Worm (Caenorhabditis elegans) whole organism, L3 larva: ENCODE data around the gene eat-2.

Experiments used
- daf-12 ChIP-seq: fragments of 150-350 bp; optimal IDR thresholded peaks from 2 replicates; lab custom pipeline; 2014; ENCODE audit warnings: missing biosample characterization, missing genetic modification reagents, missing genetic modification characterization
- fos-1 ChIP-seq: fragments of 150-350 bp; optimal IDR thresholded peaks from 2 replicates; lab custom pipeline; 2014; ENCODE audit warnings: missing biosample characterization, missing genetic modification characterization
- lin-39 ChIP-seq: fragments of 150-350 bp; optimal IDR thresholded peaks from 2 replicates; lab custom pipeline; 2018; ENCODE audit warnings: missing biosample characterization, missing genetic modification reagents, missing genetic modification characterization
- nhr-11 ChIP-seq: fragments of 150-350 bp; optimal IDR thresholded peaks from 2 replicates; lab custom pipeline; 2014; ENCODE audit warnings: missing biosample characterization, missing genetic modification characterization
- nhr-12 ChIP-seq: fragments of 150-350 bp; optimal IDR thresholded peaks from 2 replicates; lab custom pipeline; 2014; ENCODE audit warnings: missing biosample characterization, missing genetic modification characterization
- nhr-28 ChIP-seq: fragments of 150-350 bp; optimal IDR thresholded peaks from 2 replicates; lab custom pipeline; 2014; ENCODE audit warnings: missing biosample characterization, missing genetic modification characterization
- nhr-76 ChIP-seq: fragments of 150-350 bp; sonication (generic microtip); optimal IDR thresholded peaks from 5 replicates; lab custom pipeline; 2014; ENCODE audit warnings: missing biosample characterization, missing genetic modification characterization
- nhr-77 ChIP-seq: fragments of 150-350 bp; optimal IDR thresholded peaks from 2 replicates; lab custom pipeline; 2014; ENCODE audit warnings: missing biosample characterization, missing genetic modification characterization
- zag-1 ChIP-seq: fragments of 150-350 bp; optimal IDR thresholded peaks from 2 replicates; lab custom pipeline; 2014; ENCODE audit warnings: missing biosample characterization, missing genetic modification characterization

ce11 chrII:14195931-14196330 is 24.5 kb upstream of the eat-2 start:
- no peak for TF ChIP-seq nhr-28 (tag; lab: Kevin White, UChicago)
- TF ChIP-seq daf-12 (tag; lab: Kevin White, UChicago): no peak
- no peak for TF ChIP-seq nhr-76 (tag; lab: Kevin White, UChicago)
- no peak for TF ChIP-seq zag-1 (tag; lab: Kevin White, UChicago)
- no peak for TF ChIP-seq nhr-12 (tag; lab: Kevin White, UChicago)
- no peak for TF ChIP-seq lin-39 (tag; lab: Kevin White, UChicago)
- TF ChIP-seq fos-1 (tag; lab: Kevin White, UChicago): no peak
- TF ChIP-seq nhr-77 (tag; lab: Kevin White, UChicago): no peak
- no peak for TF ChIP-seq nhr-11
